Fruit fly (Drosophila melanogaster) whole organism, embryonic: Measurements from ENCODE around the gene IFT52.
A peak's percentile ranks its signal among the peaks of the same experiment; 100 is the strongest.

Source experiments
- CG11456 ChIP-seq: fragments of 200-800 bp; sonication (Bioruptor generic); IDR thresholded peaks from 3 replicates; pipeline ENCODE4 v1.3.6; 2022; ENCODE audit warnings: missing biosample characterization, missing genetic modification characterization
- CG11560 ChIP-seq: fragments of 200-800 bp; sonication (Bioruptor generic); IDR thresholded peaks from 3 replicates; pipeline ENCODE4 v1.3.6; 2022; ENCODE audit warnings: missing biosample characterization, missing genetic modification characterization
- CG13424 ChIP-seq: fragments of 200-800 bp; sonication (Bioruptor generic); optimal IDR thresholded peaks from 2 replicates; lab custom pipeline; 2019; ENCODE audit warnings: missing biosample characterization, mild to moderate bottlenecking, missing genetic modification characterization, moderate library complexity
- CG13775 ChIP-seq: fragments of 200-800 bp; sonication (Bioruptor generic); optimal IDR thresholded peaks from 3 replicates; lab custom pipeline; 2017; ENCODE audit warnings: missing biosample characterization, mild to moderate bottlenecking, missing genetic modification characterization
- CG14710 ChIP-seq: fragments of 200-800 bp; sonication (Bioruptor generic); optimal IDR thresholded peaks from 3 replicates; lab custom pipeline; 2019; ENCODE audit warnings: missing biosample characterization, mild to moderate bottlenecking, missing genetic modification characterization, moderate library complexity
- CG14965 ChIP-seq: fragments of 200-800 bp; sonication (Bioruptor generic); optimal IDR thresholded peaks from 2 replicates; lab custom pipeline; 2016; ENCODE audit warnings: missing biosample characterization, missing genetic modification characterization, borderline replicate concordance
- CG2116 ChIP-seq: fragments of 200-800 bp; sonication (Bioruptor generic); optimal IDR thresholded peaks from 3 replicates; lab custom pipeline; 2018; ENCODE audit warnings: missing biosample characterization, mild to moderate bottlenecking, missing genetic modification characterization
- CG2129 ChIP-seq: fragments of 200-800 bp; sonication (Bioruptor generic); IDR thresholded peaks from 2 replicates; pipeline ENCODE4 v1.3.6; 2022; ENCODE audit warnings: missing biosample characterization, missing genetic modification characterization; ENCODE audit not compliant: partially characterized antibody
- CG2875 ChIP-seq: fragments of 200-800 bp; sonication (Bioruptor generic); optimal IDR thresholded peaks from 2 replicates; lab custom pipeline; 2017; ENCODE audit warnings: missing biosample characterization, mild to moderate bottlenecking, missing genetic modification characterization, missing genetic modification reagents
- CG30403 ChIP-seq: fragments of 200-800 bp; sonication (Bioruptor generic); optimal IDR thresholded peaks from 3 replicates; lab custom pipeline; 2016; ENCODE audit warnings: missing biosample characterization, missing genetic modification characterization
- CG30431 ChIP-seq: fragments of 200-800 bp; sonication (Bioruptor generic); optimal IDR thresholded peaks from 2 replicates; lab custom pipeline; 2017; ENCODE audit warnings: missing biosample characterization, missing genetic modification characterization
- CG3065 ChIP-seq: fragments of 200-800 bp; sonication (Bioruptor generic); optimal IDR thresholded peaks from 2 replicates; lab custom pipeline; 2016; ENCODE audit warnings: missing biosample characterization, missing genetic modification characterization
- CG33213 ChIP-seq: fragments of 200-800 bp; sonication (Bioruptor generic); optimal IDR thresholded peaks from 3 replicates; lab custom pipeline; 2016; ENCODE audit warnings: missing biosample characterization, missing genetic modification characterization
- CG3407 ChIP-seq: fragments of 200-800 bp; sonication (Bioruptor generic); optimal IDR thresholded peaks from 2 replicates; lab custom pipeline; 2018; ENCODE audit warnings: missing biosample characterization, mild to moderate bottlenecking, missing genetic modification characterization
- CG4404 ChIP-seq: fragments of 200-800 bp; sonication (Bioruptor generic); IDR thresholded peaks from 2 replicates; pipeline ENCODE4 v1.3.6; 2022; ENCODE audit warnings: missing biosample characterization, missing genetic modification characterization
- CG4707 ChIP-seq: fragments of 200-800 bp; sonication (Bioruptor generic); optimal IDR thresholded peaks from 2 replicates; lab custom pipeline; 2018; ENCODE audit warnings: missing biosample characterization, mild to moderate bottlenecking, missing genetic modification characterization, moderate library complexity
- CG6683 ChIP-seq: fragments of 200-800 bp; sonication (Bioruptor generic); optimal IDR thresholded peaks from 2 replicates; lab custom pipeline; 2017; ENCODE audit warnings: missing biosample characterization, mild to moderate bottlenecking, missing genetic modification characterization, missing genetic modification reagents
- CG7357 ChIP-seq: fragments of 200-800 bp; sonication (Bioruptor generic); IDR thresholded peaks from 3 replicates; pipeline ENCODE4 v1.3.6; 2022; ENCODE audit warnings: missing biosample characterization, missing genetic modification characterization
- CG7372 ChIP-seq: fragments of 200-800 bp; sonication (Bioruptor generic); IDR thresholded peaks from 2 replicates; pipeline ENCODE4 v1.3.6; 2022; ENCODE audit warnings: missing biosample characterization, missing genetic modification characterization
- CG7786 ChIP-seq: fragments of 200-800 bp; sonication (Bioruptor generic); optimal IDR thresholded peaks from 2 replicates; lab custom pipeline; 2016; ENCODE audit warnings: missing biosample characterization, missing genetic modification characterization
- CG7987 ChIP-seq: fragments of 200-800 bp; sonication (Bioruptor generic); optimal IDR thresholded peaks from 2 replicates; lab custom pipeline; 2018; ENCODE audit warnings: missing biosample characterization, mild to moderate bottlenecking, missing genetic modification characterization, moderate library complexity
- CG8765 ChIP-seq: fragments of 200-800 bp; sonication (Bioruptor generic); IDR thresholded peaks from 2 replicates; pipeline ENCODE4 v1.3.6; 2022; ENCODE audit warnings: missing biosample characterization, missing genetic modification characterization
- CG8924 ChIP-seq: fragments of 200-800 bp; optimal IDR thresholded peaks from 3 replicates; lab custom pipeline; 2019; ENCODE audit warnings: missing biosample characterization, mild to moderate bottlenecking, missing genetic modification characterization, moderate library complexity
- CG8944 ChIP-seq: fragments of 200-800 bp; sonication (Bioruptor generic); optimal IDR thresholded peaks from 3 replicates; lab custom pipeline; 2016; ENCODE audit warnings: missing biosample characterization, missing genetic modification characterization
- CG9215 ChIP-seq: fragments of 200-800 bp; sonication (Bioruptor generic); IDR thresholded peaks from 2 replicates; pipeline ENCODE4 v1.3.6; 2022; ENCODE audit warnings: missing biosample characterization, missing genetic modification characterization
- Dp ChIP-seq: fragments of 200-800 bp; sonication (Bioruptor generic); optimal IDR thresholded peaks from 2 replicates; lab custom pipeline; 2018; ENCODE audit warnings: missing biosample characterization, mild to moderate bottlenecking, missing genetic modification characterization, moderate library complexity
- ERR ChIP-seq: fragments of 200-800 bp; sonication (Bioruptor generic); optimal IDR thresholded peaks from 2 replicates; lab custom pipeline; 2016; ENCODE audit warnings: missing biosample characterization, missing genetic modification characterization
- Elba2 ChIP-seq: fragments of 200-800 bp; sonication (Bioruptor generic); optimal IDR thresholded peaks from 3 replicates; lab custom pipeline; 2016; ENCODE audit warnings: missing biosample characterization, missing genetic modification characterization
- Gug ChIP-seq: fragments of 200-800 bp; sonication (Bioruptor generic); IDR thresholded peaks from 4 replicates; pipeline ENCODE4 v1.3.6; 2022; ENCODE audit warnings: missing biosample characterization, missing genetic modification characterization
- H15 ChIP-seq: fragments of 200-800 bp; sonication (Bioruptor generic); IDR thresholded peaks from 3 replicates; pipeline ENCODE4 v1.3.6; 2022; ENCODE audit warnings: missing biosample characterization, missing genetic modification characterization
- HLH54F ChIP-seq: fragments of 200-800 bp; sonication (Bioruptor generic); optimal IDR thresholded peaks from 3 replicates; lab custom pipeline; 2016; ENCODE audit warnings: missing biosample characterization, missing genetic modification characterization
- Hsf ChIP-seq: fragments of 200-800 bp; sonication (Bioruptor generic); optimal IDR thresholded peaks from 3 replicates; lab custom pipeline; 2016; ENCODE audit warnings: missing biosample characterization, missing genetic modification characterization
- Jarid2 ChIP-seq: fragments of 200-800 bp; sonication (Bioruptor generic); optimal IDR thresholded peaks from 3 replicates; lab custom pipeline; 2017; ENCODE audit warnings: mild to moderate bottlenecking, missing biosample characterization, missing genetic modification reagents, missing genetic modification characterization
- NK7.1 ChIP-seq: fragments of 200-800 bp; sonication (Bioruptor generic); optimal IDR thresholded peaks from 3 replicates; lab custom pipeline; 2016; ENCODE audit warnings: missing biosample characterization, missing genetic modification characterization
- Side ChIP-seq: fragments of 200-800 bp; sonication (Bioruptor generic); optimal IDR thresholded peaks from 2 replicates; lab custom pipeline; 2016; ENCODE audit warnings: missing biosample characterization, missing genetic modification characterization
- Vsx1 ChIP-seq: fragments of 200-800 bp; sonication (Bioruptor generic); optimal IDR thresholded peaks from 2 replicates; lab custom pipeline; 2017; ENCODE audit warnings: missing biosample characterization, mild to moderate bottlenecking, missing genetic modification characterization, missing genetic modification reagents
- Xbp1 ChIP-seq: fragments of 200-800 bp; sonication (Bioruptor generic); optimal IDR thresholded peaks from 3 replicates; lab custom pipeline; 2016; ENCODE audit warnings: missing biosample characterization, mild to moderate bottlenecking, missing genetic modification characterization
- amos ChIP-seq: fragments of 200-800 bp; sonication (Bioruptor generic); IDR thresholded peaks from 2 replicates; pipeline ENCODE4 v1.3.6; 2022; ENCODE audit warnings: missing biosample characterization, missing genetic modification characterization; ENCODE audit not compliant: partially characterized antibody
- bowl ChIP-seq: fragments of 200-800 bp; sonication (Bioruptor generic); IDR thresholded peaks from 2 replicates; pipeline ENCODE4 v1.3.6; 2022; ENCODE audit warnings: missing biosample characterization, missing genetic modification characterization
- br ChIP-seq: fragments of >200 bp; optimal IDR thresholded peaks from 2 replicates; lab custom pipeline; 2017
- ewg ChIP-seq: fragments of 200-800 bp; sonication (Bioruptor generic); optimal IDR thresholded peaks from 3 replicates; lab custom pipeline; 2017; ENCODE audit warnings: mild to moderate bottlenecking, missing biosample characterization, missing genetic modification reagents, missing genetic modification characterization
- h ChIP-seq: fragments of >200 bp; optimal IDR thresholded peaks from 2 replicates; lab custom pipeline; 2017
- insv ChIP-seq, 2 experiments: fragments of 200-800 bp; sonication (Bioruptor generic); optimal IDR thresholded peaks; 3 replicates each; lab custom pipeline; 2016 to 2018; ENCODE audit warnings: missing biosample characterization in 2 of 2, missing genetic modification characterization in 2 of 2
- jigr1 ChIP-seq: fragments of 200-800 bp; sonication (Bioruptor generic); IDR thresholded peaks from 3 replicates; pipeline ENCODE4 v1.3.6; 2022; ENCODE audit warnings: missing biosample characterization, missing genetic modification characterization
- kay ChIP-seq: fragments of 200-800 bp; sonication (Bioruptor generic); optimal IDR thresholded peaks from 2 replicates; lab custom pipeline; 2016; ENCODE audit warnings: missing biosample characterization, missing genetic modification characterization
- knrl ChIP-seq: fragments of 200-800 bp; sonication (Bioruptor generic); IDR thresholded peaks from 3 replicates; pipeline ENCODE4 v1.3.6; 2022; ENCODE audit warnings: missing biosample characterization, missing genetic modification characterization; ENCODE audit not compliant: partially characterized antibody
- lbe ChIP-seq: fragments of 200-800 bp; sonication (Bioruptor generic); optimal IDR thresholded peaks from 2 replicates; lab custom pipeline; 2016; ENCODE audit warnings: missing biosample characterization, mild to moderate bottlenecking, missing genetic modification characterization
- lov ChIP-seq, 2 experiments: fragments of 200-800 bp in 1 of 2; fragments of >200 bp in 1 of 2; sonication (Bioruptor generic) in 1 of 2; IDR thresholded peaks in 1 of 2; optimal IDR thresholded peaks in 1 of 2; 2 replicates in 1 of 2; 3 replicates in 1 of 2; pipeline versions ENCODE4 v1.3.6 to Lab custom; 2017 to 2022; ENCODE audit warnings: missing biosample characterization in 1 of 2, missing genetic modification characterization in 1 of 2
- peb ChIP-seq: fragments of 200-800 bp; sonication (Bioruptor generic); IDR thresholded peaks from 2 replicates; pipeline ENCODE4 v1.3.6; 2022; ENCODE audit warnings: missing biosample characterization, missing genetic modification characterization
- sens-2 ChIP-seq: fragments of 200-800 bp; sonication (Bioruptor generic); IDR thresholded peaks from 2 replicates; pipeline ENCODE4 v1.3.6; 2022; ENCODE audit warnings: missing biosample characterization, missing genetic modification characterization
- tap ChIP-seq: fragments of 200-800 bp; optimal IDR thresholded peaks from 3 replicates; lab custom pipeline; 2019; ENCODE audit warnings: missing biosample characterization, mild to moderate bottlenecking, missing genetic modification characterization, moderate library complexity

IFT52 gene

dm6 chr2L:6601018-6601505 is 43.8 kb upstream of the IFT52 start, which contains the start of gene Dpp10 (continued):
- peak; percentile 0 for TF ChIP-seq Side (GFP tag; lab: Kevin White, UChicago)
- TF ChIP-seq CG4404 (GFP tag; lab: Robert Waterston, UW), result peak; percentile 92
- peak; percentile 89 for TF ChIP-seq CG6683 (GFP tag; lab: Kevin White, UChicago)
- peak; percentile 72 for TF ChIP-seq kay
- TF ChIP-seq CG7372 (GFP tag; lab: Robert Waterston, UW), result peak; percentile 98
- TF ChIP-seq sens-2 (GFP tag; lab: Robert Waterston, UW), result peak; percentile 66; the same call in 1 of the 2 replicates
- peak in 1 of 2 experiments; percentile 41 for TF ChIP-seq insv (GFP tag; optimal IDR thresholded peaks at IDR 0.05; lab: Kevin White, UChicago)
- peak; percentile 74 for TF ChIP-seq CG33213 (GFP tag; lab: Kevin White, UChicago)
- peak; percentile 69 for TF ChIP-seq CG3407 (GFP tag; lab: Kevin White, UChicago)
- TF ChIP-seq ewg (GFP tag; lab: Kevin White, UChicago), result peak; percentile 74
- TF ChIP-seq Elba2 (GFP tag; lab: Kevin White, UChicago), result no peak
- peak; percentile 86 for TF ChIP-seq H15
- peak; percentile 90 for TF ChIP-seq CG8924 (tag; lab: Kevin White, UChicago)
- TF ChIP-seq Dp (GFP tag; lab: Kevin White, UChicago), result no peak
- TF ChIP-seq lov (optimal IDR thresholded peaks at IDR 0.05; lab: Kevin White, UChicago), result no peak
- TF ChIP-seq lov (GFP tag; IDR thresholded peaks at IDR 0.05; lab: Robert Waterston, UW), result peak; percentile 80
- peak; percentile 59 for TF ChIP-seq CG4707 (GFP tag; lab: Kevin White, UChicago)
- peak; percentile 90 for TF ChIP-seq peb (GFP tag; lab: Robert Waterston, UW)
- peak; percentile 92 for TF ChIP-seq Hsf
- peak; percentile 26 for TF ChIP-seq CG30431 (GFP tag; lab: Kevin White, UChicago)
- TF ChIP-seq knrl (GFP tag; lab: Robert Waterston, UW), result peak; percentile 50
- no peak for TF ChIP-seq CG14965
- peak; percentile 51 for TF ChIP-seq CG2875 (GFP tag; lab: Kevin White, UChicago)
- peak; percentile 88 for TF ChIP-seq CG7786 (GFP tag; lab: Kevin White, UChicago)
- TF ChIP-seq CG11560 (tag; lab: Robert Waterston, UW), result peak; percentile 89
- peak; percentile 97 for TF ChIP-seq CG9215 (GFP tag; lab: Robert Waterston, UW)
- peak; percentile 69 for TF ChIP-seq Vsx1
- TF ChIP-seq tap, result peak; percentile 79
- no peak for TF ChIP-seq br (lab: Kevin White, UChicago)
- peak; percentile 96 for TF ChIP-seq CG13424
- TF ChIP-seq CG30403, result peak; percentile 95
- no peak for TF ChIP-seq h (lab: Kevin White, UChicago)
- peak; percentile 87 for TF ChIP-seq Xbp1 (GFP tag; lab: Kevin White, UChicago)
- TF ChIP-seq HLH54F, result peak; percentile 93
- TF ChIP-seq ERR (GFP tag; lab: Kevin White, UChicago), result peak; percentile 80
- no peak for TF ChIP-seq lbe (GFP tag; lab: Kevin White, UChicago)
- peak; percentile 93 for TF ChIP-seq bowl
- peak; percentile 39 for TF ChIP-seq CG2116 (GFP tag; lab: Kevin White, UChicago)
- TF ChIP-seq CG11456 (GFP tag; lab: Robert Waterston, UW), result peak; percentile 94
- peak; percentile 90 for TF ChIP-seq jigr1 (GFP tag; lab: Robert Waterston, UW)
- peak; percentile 77; the same call in 1 of the 2 replicates for TF ChIP-seq CG8765
- no peak for TF ChIP-seq CG14710
- peak; percentile 85 for TF ChIP-seq CG13775 (GFP tag; lab: Kevin White, UChicago)
- TF ChIP-seq CG7987, result peak; percentile 60
- peak; percentile 55 for TF ChIP-seq Jarid2 (GFP tag; lab: Kevin White, UChicago)
- TF ChIP-seq amos (GFP tag; lab: Robert Waterston, UW), result no peak; the same call in 1 of the 2 replicates
- peak; percentile 75 for TF ChIP-seq NK7.1 (GFP tag; lab: Kevin White, UChicago)
- peak; percentile 89 for TF ChIP-seq CG7357 (GFP tag; lab: Robert Waterston, UW)
- peak; percentile 90 for TF ChIP-seq Gug
- TF ChIP-seq CG2129 (GFP tag; lab: Robert Waterston, UW), result no peak
- TF ChIP-seq CG8944 (GFP tag; lab: Kevin White, UChicago), result peak; percentile 85
- TF ChIP-seq CG3065 (GFP tag; lab: Kevin White, UChicago), result peak; percentile 26
